Worm (Caenorhabditis elegans) whole organism, L4 larva: Measurements from ENCODE around the gene T14G11.1.

Source experiments
- T26A8.4 ChIP-seq: fragments of 200-800 bp; sonication (Bioruptor generic); IDR thresholded peaks from 2 replicates; pipeline ENCODE4 v1.3.6; 2022; ENCODE audit warnings: missing genetic modification characterization, missing compliant biosample characterization
- Y48G9A.11 ChIP-seq: fragments of 200-800 bp; sonication (Bioruptor generic); IDR thresholded peaks from 2 replicates; pipeline ENCODE4 v1.3.6; 2022; ENCODE audit warnings: missing genetic modification reagents, missing genetic modification characterization, missing compliant biosample characterization
- fkh-10 ChIP-seq: fragments of 150-350 bp; optimal IDR thresholded peaks from 2 replicates; lab custom pipeline; 2014; ENCODE audit warnings: missing biosample characterization, missing genetic modification reagents, missing genetic modification characterization
- lin-13 ChIP-seq: fragments of 150-350 bp; optimal IDR thresholded peaks from 2 replicates; lab custom pipeline; 2014; ENCODE audit warnings: missing biosample characterization, missing genetic modification reagents, missing genetic modification characterization
- lin-29 ChIP-seq: fragments of 200-800 bp; sonication (Bioruptor generic); IDR thresholded peaks from 2 replicates; pipeline ENCODE4 v1.3.6; 2022; ENCODE audit warnings: missing genetic modification reagents, missing genetic modification characterization, missing compliant biosample characterization

DNA sequence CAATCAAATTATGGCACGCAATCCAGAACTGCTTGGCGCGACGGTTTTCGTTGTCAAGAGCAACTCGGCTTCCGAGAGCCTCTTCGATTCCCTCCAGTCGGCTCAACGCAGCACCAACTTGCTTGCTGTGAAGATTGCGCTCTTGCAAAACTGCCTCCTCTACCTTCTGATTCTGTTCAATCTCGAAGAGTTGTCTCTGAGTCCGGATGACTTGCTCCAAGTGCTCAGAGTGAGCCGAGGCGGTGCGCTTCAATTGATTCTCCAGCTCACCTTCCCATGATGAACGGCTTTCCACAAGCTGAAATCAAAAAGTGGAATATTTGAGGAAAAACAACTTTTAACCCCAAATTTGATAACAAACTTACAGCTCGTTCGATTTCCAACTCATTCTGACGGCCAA is 4.3 kb upstream of the T14G11.1 start:
- TF ChIP-seq lin-13, result no peak
- no peak for TF ChIP-seq fkh-10 (GFP tag; lab: Kevin White, UChicago)
- TF ChIP-seq Y48G9A.11 (GFP tag; lab: Robert Waterston, UW), result no peak
- TF ChIP-seq lin-29 (GFP tag; lab: Robert Waterston, UW), result no peak
- TF ChIP-seq T26A8.4 (GFP tag; lab: Robert Waterston, UW), result no peak
